Fruit fly (Drosophila melanogaster) whole organism, embryonic: ENCODE measurements around the gene CG32066.

Source experiments
- Abd-B ChIP-seq: fragments of 200-800 bp; sonication (Bioruptor generic); optimal IDR thresholded peaks from 2 replicates; lab custom pipeline; 2018; ENCODE audit warnings: missing biosample characterization, mild to moderate bottlenecking, missing genetic modification characterization, moderate library complexity
- Ada2b ChIP-seq: fragments of 200-800 bp; sonication (Bioruptor generic); IDR thresholded peaks from 2 replicates; pipeline ENCODE4 v1.3.6; 2022; ENCODE audit warnings: missing biosample characterization, missing genetic modification characterization
- Atf6 ChIP-seq: fragments of 200-800 bp; sonication (Bioruptor generic); IDR thresholded peaks from 2 replicates; pipeline ENCODE4 v1.3.6; 2022; ENCODE audit warnings: missing biosample characterization, missing genetic modification characterization
- CG10147 ChIP-seq: fragments of 200-800 bp; sonication (Bioruptor generic); optimal IDR thresholded peaks from 2 replicates; lab custom pipeline; 2019; ENCODE audit warnings: missing biosample characterization, mild to moderate bottlenecking, missing genetic modification characterization, moderate library complexity
- CG11398 ChIP-seq: fragments of 200-800 bp; sonication (Bioruptor generic); optimal IDR thresholded peaks from 2 replicates; lab custom pipeline; 2016; ENCODE audit warnings: missing biosample characterization, missing genetic modification characterization
- CG11696 ChIP-seq: fragments of 200-800 bp; sonication (Bioruptor generic); IDR thresholded peaks from 2 replicates; pipeline ENCODE4 v1.3.6; 2022; ENCODE audit warnings: missing biosample characterization, missing genetic modification characterization
- CG12769 ChIP-seq: fragments of 200-800 bp; sonication (Bioruptor generic); optimal IDR thresholded peaks from 2 replicates; lab custom pipeline; 2019; ENCODE audit warnings: missing biosample characterization, mild to moderate bottlenecking, missing genetic modification characterization, moderate library complexity
- CG13894 ChIP-seq: fragments of 200-800 bp; sonication (Bioruptor generic); optimal IDR thresholded peaks from 3 replicates; lab custom pipeline; 2018; ENCODE audit warnings: missing biosample characterization, mild to moderate bottlenecking, missing genetic modification characterization, moderate library complexity
- CG14441 ChIP-seq: fragments of 200-800 bp; sonication (Bioruptor generic); IDR thresholded peaks from 2 replicates; pipeline ENCODE4 v1.3.6; 2022; ENCODE audit warnings: missing biosample characterization, missing genetic modification characterization
- CG14965 ChIP-seq: fragments of 200-800 bp; sonication (Bioruptor generic); optimal IDR thresholded peaks from 2 replicates; lab custom pipeline; 2016; ENCODE audit warnings: missing biosample characterization, missing genetic modification characterization, borderline replicate concordance
- CG1603 ChIP-seq: fragments of 200-800 bp; sonication (Bioruptor generic); optimal IDR thresholded peaks from 2 replicates; lab custom pipeline; 2019; ENCODE audit warnings: missing biosample characterization, mild to moderate bottlenecking, missing genetic modification characterization, moderate library complexity
- CG18011 ChIP-seq: fragments of 200-800 bp; sonication (Bioruptor generic); optimal IDR thresholded peaks from 2 replicates; lab custom pipeline; 2017; ENCODE audit warnings: missing biosample characterization, missing genetic modification characterization, mild to moderate bottlenecking, moderate library complexity, missing genotype
- CG2120 ChIP-seq: fragments of 200-800 bp; sonication (Bioruptor generic); optimal IDR thresholded peaks from 3 replicates; lab custom pipeline; 2016; ENCODE audit warnings: missing biosample characterization, missing genetic modification characterization
- CG2202 ChIP-seq: fragments of 200-800 bp; sonication (Bioruptor generic); optimal IDR thresholded peaks from 2 replicates; lab custom pipeline; 2018; ENCODE audit warnings: missing biosample characterization, mild to moderate bottlenecking, missing genetic modification characterization
- CG3995 ChIP-seq: fragments of 200-800 bp; sonication (Bioruptor generic); optimal IDR thresholded peaks from 3 replicates; lab custom pipeline; 2016; ENCODE audit warnings: missing biosample characterization, missing genetic modification characterization
- CG4707 ChIP-seq: fragments of 200-800 bp; sonication (Bioruptor generic); optimal IDR thresholded peaks from 2 replicates; lab custom pipeline; 2018; ENCODE audit warnings: missing biosample characterization, mild to moderate bottlenecking, missing genetic modification characterization, moderate library complexity
- CG5245 ChIP-seq: fragments of 200-800 bp; sonication (Bioruptor generic); optimal IDR thresholded peaks from 3 replicates; lab custom pipeline; 2016; ENCODE audit warnings: missing biosample characterization, missing genetic modification characterization
- CG5953 ChIP-seq: fragments of 200-800 bp; sonication (Bioruptor generic); IDR thresholded peaks from 2 replicates; pipeline ENCODE4 v1.3.6; 2022; ENCODE audit warnings: missing biosample characterization, missing genetic modification characterization
- CG6765 ChIP-seq: fragments of 200-800 bp; sonication (Bioruptor generic); optimal IDR thresholded peaks from 3 replicates; lab custom pipeline; 2017; ENCODE audit warnings: missing biosample characterization, mild to moderate bottlenecking, missing genetic modification characterization
- CG7357 ChIP-seq: fragments of 200-800 bp; sonication (Bioruptor generic); IDR thresholded peaks from 3 replicates; pipeline ENCODE4 v1.3.6; 2022; ENCODE audit warnings: missing biosample characterization, missing genetic modification characterization
- CG7372 ChIP-seq: fragments of 200-800 bp; sonication (Bioruptor generic); IDR thresholded peaks from 2 replicates; pipeline ENCODE4 v1.3.6; 2022; ENCODE audit warnings: missing biosample characterization, missing genetic modification characterization
- CG8359 ChIP-seq: fragments of 200-800 bp; sonication (Bioruptor generic); optimal IDR thresholded peaks from 2 replicates; lab custom pipeline; 2017; ENCODE audit warnings: missing biosample characterization, mild to moderate bottlenecking, missing genetic modification characterization, borderline replicate concordance
- CG8478 ChIP-seq: fragments of >200 bp; optimal IDR thresholded peaks from 2 replicates; lab custom pipeline; 2018
- CrebB ChIP-seq: fragments of 200-800 bp; sonication (Bioruptor generic); optimal IDR thresholded peaks from 3 replicates; lab custom pipeline; 2018; ENCODE audit warnings: missing biosample characterization, mild to moderate bottlenecking, missing genetic modification characterization
- D19B ChIP-seq: fragments of 200-800 bp; sonication (Bioruptor generic); optimal IDR thresholded peaks from 2 replicates; lab custom pipeline; 2017; ENCODE audit warnings: missing biosample characterization, mild to moderate bottlenecking, missing genetic modification characterization
- Deaf1 ChIP-seq: fragments of 200-800 bp; optimal IDR thresholded peaks from 3 replicates; lab custom pipeline; 2019; ENCODE audit warnings: missing biosample characterization, mild to moderate bottlenecking, missing genetic modification characterization, moderate library complexity
- Dek ChIP-seq: fragments of 200-800 bp; sonication (Bioruptor generic); optimal IDR thresholded peaks from 3 replicates; lab custom pipeline; 2019; ENCODE audit warnings: missing biosample characterization, mild to moderate bottlenecking, missing genetic modification characterization, moderate library complexity
- Ets65A ChIP-seq: fragments of 200-800 bp; sonication (Bioruptor generic); peaks from one replicate; lab custom pipeline; 2016; ENCODE audit warnings: missing biosample characterization, missing genetic modification characterization
- Hmr ChIP-seq: fragments of 200-800 bp; sonication (Bioruptor generic); optimal IDR thresholded peaks from 3 replicates; lab custom pipeline; 2017; ENCODE audit warnings: mild to moderate bottlenecking, missing biosample characterization, missing genetic modification reagents, missing genetic modification characterization
- Scr ChIP-seq: fragments of 200-800 bp; sonication (Bioruptor generic); IDR thresholded peaks from 2 replicates; pipeline ENCODE4 v1.3.6; 2022; ENCODE audit warnings: missing biosample characterization, missing genetic modification characterization; ENCODE audit not compliant: partially characterized antibody
- Sox100B ChIP-seq: fragments of 200-800 bp; sonication (Bioruptor generic); optimal IDR thresholded peaks from 3 replicates; lab custom pipeline; 2018; ENCODE audit warnings: missing biosample characterization, mild to moderate bottlenecking, missing genetic modification characterization
- amos ChIP-seq: fragments of 200-800 bp; sonication (Bioruptor generic); IDR thresholded peaks from 2 replicates; pipeline ENCODE4 v1.3.6; 2022; ENCODE audit warnings: missing biosample characterization, missing genetic modification characterization; ENCODE audit not compliant: partially characterized antibody
- az2 ChIP-seq: fragments of 200-800 bp; sonication (Bioruptor generic); optimal IDR thresholded peaks from 3 replicates; lab custom pipeline; 2016; ENCODE audit warnings: missing biosample characterization, missing genetic modification characterization
- bigmax ChIP-seq: fragments of 200-800 bp; sonication (Bioruptor generic); optimal IDR thresholded peaks from 2 replicates; lab custom pipeline; 2018; ENCODE audit warnings: missing biosample characterization, mild to moderate bottlenecking, missing genetic modification characterization
- cato ChIP-seq: fragments of 200-800 bp; sonication (Bioruptor generic); optimal IDR thresholded peaks from 2 replicates; lab custom pipeline; 2016; ENCODE audit warnings: missing biosample characterization, missing genetic modification characterization, borderline replicate concordance
- fd3F ChIP-seq: fragments of 200-800 bp; sonication (Bioruptor generic); optimal IDR thresholded peaks from 2 replicates; lab custom pipeline; 2018; ENCODE audit warnings: missing biosample characterization, mild to moderate bottlenecking, missing genetic modification characterization, moderate library complexity
- gcm ChIP-seq: fragments of 200-800 bp; sonication (Bioruptor generic); optimal IDR thresholded peaks from 2 replicates; lab custom pipeline; 2019; ENCODE audit warnings: missing biosample characterization, mild to moderate bottlenecking, missing genetic modification characterization, moderate library complexity
- her ChIP-seq: fragments of 200-800 bp; sonication (Bioruptor generic); optimal IDR thresholded peaks from 2 replicates; lab custom pipeline; 2016; ENCODE audit warnings: missing biosample characterization, missing genetic modification characterization
- inv ChIP-seq: fragments of 200-800 bp; sonication (Bioruptor generic); IDR thresholded peaks from 2 replicates; pipeline ENCODE4 v1.3.6; 2022; ENCODE audit warnings: missing biosample characterization, missing genetic modification characterization; ENCODE audit not compliant: partially characterized antibody
- jigr1 ChIP-seq: fragments of 200-800 bp; sonication (Bioruptor generic); IDR thresholded peaks from 3 replicates; pipeline ENCODE4 v1.3.6; 2022; ENCODE audit warnings: missing biosample characterization, missing genetic modification characterization
- lab ChIP-seq: fragments of 200-800 bp; sonication (Bioruptor generic); optimal IDR thresholded peaks from 3 replicates; lab custom pipeline; 2017; ENCODE audit warnings: missing biosample characterization, missing genetic modification characterization, mild to moderate bottlenecking, moderate library complexity, missing genetic modification reagents
- shn ChIP-seq: fragments of 200-800 bp; sonication (Bioruptor generic); optimal IDR thresholded peaks from 3 replicates; lab custom pipeline; 2016; ENCODE audit warnings: missing biosample characterization, missing genetic modification characterization
- sima ChIP-seq: fragments of 200-800 bp; sonication (Bioruptor generic); optimal IDR thresholded peaks from 2 replicates; lab custom pipeline; 2016; ENCODE audit warnings: missing biosample characterization, missing genetic modification characterization
- slp2 ChIP-seq: fragments of 200-800 bp; sonication (Bioruptor generic); optimal IDR thresholded peaks from 2 replicates; lab custom pipeline; 2016; ENCODE audit warnings: missing biosample characterization, missing genetic modification characterization
- sob ChIP-seq: fragments of 200-800 bp; sonication (Bioruptor generic); IDR thresholded peaks from 2 replicates; pipeline ENCODE4 v1.3.6; 2022; ENCODE audit warnings: missing biosample characterization, missing genetic modification characterization
- sug ChIP-seq: fragments of 200-800 bp; optimal IDR thresholded peaks from 2 replicates; lab custom pipeline; 2019; ENCODE audit warnings: missing biosample characterization, mild to moderate bottlenecking, missing genetic modification characterization, moderate library complexity
- tna ChIP-seq: fragments of 200-800 bp; sonication (Bioruptor generic); IDR thresholded peaks from 2 replicates; pipeline ENCODE4 v1.3.6; 2022; ENCODE audit warnings: missing biosample characterization, missing genetic modification characterization; ENCODE audit not compliant: partially characterized antibody
- unc-4 ChIP-seq: fragments of 200-800 bp; sonication (Bioruptor generic); IDR thresholded peaks from 2 replicates; pipeline ENCODE4 v1.3.6; 2022; ENCODE audit warnings: missing biosample characterization, missing genetic modification characterization; ENCODE audit not compliant: partially characterized antibody

The CG32066 gene

DNA sequence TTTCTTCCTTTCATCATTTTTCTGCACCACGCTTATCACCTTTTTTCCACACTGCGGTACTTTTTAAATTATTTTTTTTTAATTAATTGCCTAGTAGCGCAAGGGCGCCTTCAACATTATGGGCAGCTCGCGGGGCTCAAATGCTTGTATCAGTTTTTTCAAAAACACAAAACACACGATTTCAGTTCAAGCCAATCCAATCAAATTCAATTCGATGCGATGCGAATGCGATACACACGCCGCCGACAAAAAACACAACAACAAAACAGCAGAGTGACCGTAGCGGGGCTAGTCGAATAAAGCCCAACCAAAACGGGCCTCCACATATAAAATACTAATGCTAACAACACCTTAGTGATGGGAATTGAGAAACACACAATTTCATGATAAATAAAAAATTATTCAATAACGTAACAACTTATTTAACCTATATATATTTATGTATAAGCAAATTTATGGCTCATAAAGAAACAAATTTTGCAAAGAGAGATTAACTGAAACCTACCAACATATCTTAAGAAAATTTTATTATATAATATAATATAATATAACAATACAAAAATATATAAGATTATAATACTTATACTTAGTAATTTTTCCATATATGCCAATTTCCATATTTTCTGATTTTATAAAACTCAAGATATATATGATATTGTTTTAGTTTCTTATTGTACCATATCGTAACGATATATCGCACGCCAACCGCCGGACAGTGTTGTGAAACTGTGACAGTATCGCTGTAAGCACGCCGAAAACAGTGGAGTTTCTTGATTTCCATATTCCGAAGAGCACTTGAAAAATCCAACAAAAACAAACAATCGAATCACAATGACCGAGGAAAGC lies at the start of gene CG32066, which contains the start of gene CG8003 (continued):
- TF ChIP-seq CG8478 (no peak), CG5245 (no peak), Dek (peak; percentile 22), Deaf1 (tag; lab: Kevin White, UChicago) (no peak), Scr (GFP tag; lab: Robert Waterston, UW) (peak; percentile 91), CrebB (no peak), Ets65A (GFP tag; lab: Kevin White, UChicago) (peak; percentile 89), CG18011 (GFP tag; lab: Kevin White, UChicago) (no peak), inv (GFP tag; lab: Robert Waterston, UW) (peak; percentile 96), CG8359 (GFP tag; lab: Kevin White, UChicago) (no peak), CG11696 (GFP tag; lab: Robert Waterston, UW) (no peak), CG5953 (GFP tag; lab: Robert Waterston, UW) (0 out of 2 replicates have a peak, but pooled peaks have one; percentile 25), CG3995 (GFP tag; lab: Kevin White, UChicago) (no peak), CG7357 (GFP tag; lab: Robert Waterston, UW) (no peak), CG13894 (tag; lab: Kevin White, UChicago) (no peak), shn (no peak), bigmax (GFP tag; lab: Kevin White, UChicago) (no peak), D19B (GFP tag; lab: Kevin White, UChicago) (no peak), CG6765 (GFP tag; lab: Kevin White, UChicago) (peak; percentile 50), sima (GFP tag; lab: Kevin White, UChicago) (no peak), her (GFP tag; lab: Kevin White, UChicago) (no peak), fd3F (no peak), Atf6 (GFP tag; lab: Robert Waterston, UW) (peak; percentile 40; the same call in 1 of the 2 replicates), Abd-B (peak; percentile 6), sob (GFP tag; lab: Robert Waterston, UW) (peak; percentile 57; the same call in 1 of the 2 replicates), CG7372 (no peak), az2 (GFP tag; lab: Kevin White, UChicago) (no peak), unc-4 (GFP tag; lab: Robert Waterston, UW) (peak; percentile 83), CG10147 (GFP tag; lab: Kevin White, UChicago) (no peak), CG11398 (GFP tag; lab: Kevin White, UChicago) (no peak), CG2202 (tag; lab: Kevin White, UChicago) (no peak), gcm (GFP tag; lab: Kevin White, UChicago) (no peak), CG14441 (GFP tag; lab: Robert Waterston, UW) (peak; percentile 31; the same call in 1 of the 2 replicates), sug (tag; lab: Kevin White, UChicago) (peak; percentile 41), CG12769 (peak; percentile 8), lab (GFP tag; lab: Kevin White, UChicago) (peak; percentile 63), jigr1 (no peak), CG1603 (tag; lab: Kevin White, UChicago) (peak; percentile 46), slp2 (peak; percentile 20), tna (GFP tag; lab: Robert Waterston, UW) (peak; percentile 86), amos (GFP tag; lab: Robert Waterston, UW) (peak; percentile 97), CG14965 (no peak), Ada2b (GFP tag; lab: Robert Waterston, UW) (peak; percentile 14; the same call in 1 of the 2 replicates), Hmr (GFP tag; lab: Kevin White, UChicago) (peak; percentile 16), CG2120 (peak; percentile 37), Sox100B (GFP tag; lab: Kevin White, UChicago) (no peak), cato (GFP tag; lab: Kevin White, UChicago) (no peak), CG4707 (peak; percentile 53)
